Fruit fly (Drosophila melanogaster): ENCODE results near the gene Lgr4.
A peak's percentile ranks its signal among the peaks of the same experiment; 100 is the strongest.

Lgr4 gene

DNA sequence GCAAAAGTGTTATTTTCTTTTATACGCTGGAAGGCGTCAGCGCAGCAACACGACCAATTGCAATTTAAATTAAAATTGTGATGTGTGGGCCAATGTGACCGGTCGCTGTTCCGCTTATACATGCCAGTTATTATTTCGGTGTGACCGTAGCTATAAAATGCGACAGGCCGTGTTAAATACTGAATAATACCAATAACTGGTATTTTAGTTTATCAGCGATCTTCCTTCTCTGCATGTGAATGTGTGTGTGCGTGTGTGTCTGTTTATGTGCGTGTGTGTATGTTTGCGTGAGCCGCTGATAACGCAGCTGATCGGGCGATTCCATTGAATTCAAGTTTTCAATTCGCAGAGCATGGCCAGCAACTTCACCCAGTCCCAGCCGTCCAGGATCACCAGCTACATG is 60.2 kb downstream of the Lgr4 start, which contains the start of the genes CG32638, CG15717 and MFS10 (continued):
- TF ChIP-seq emc (GFP tag; optimal IDR thresholded peaks at IDR 0.05) = no peak
- TF ChIP-seq CG2712 (tag; optimal IDR thresholded peaks at IDR 0.05) = peak; percentile 33
- TF ChIP-seq CG16863 (GFP tag; optimal IDR thresholded peaks at IDR 0.05) = peak; percentile 11
- TF ChIP-seq nom (GFP tag; optimal IDR thresholded peaks at IDR 0.05) = peak; percentile 20
- TF ChIP-seq phol (tag; optimal IDR thresholded peaks at IDR 0.05) = peak; percentile 28
- TF ChIP-seq CG1024 (GFP tag; IDR thresholded peaks at IDR 0.05) = no peak
- TF ChIP-seq CG5953 (GFP tag; IDR thresholded peaks at IDR 0.05) = no peak
- TF ChIP-seq vfl (GFP tag; optimal IDR thresholded peaks at IDR 0.05) = no peak
- TF ChIP-seq CG12744 (GFP tag; optimal IDR thresholded peaks at IDR 0.05) = no peak
- no peak for TF ChIP-seq CG43689 (GFP tag; IDR thresholded peaks at IDR 0.05)
- peak; percentile 45 for TF ChIP-seq CrebB (tag; optimal IDR thresholded peaks at IDR 0.05)
- peak; percentile 50 for TF ChIP-seq nmo (GFP tag; optimal IDR thresholded peaks at IDR 0.05)
- peak; percentile 90; the same call in 2 of the 4 replicates for TF ChIP-seq chinmo (GFP tag; IDR thresholded peaks at IDR 0.05; ENCODE audit: partially characterized antibody)
- TF ChIP-seq CG8290 (GFP tag; optimal IDR thresholded peaks at IDR 0.05) = peak; percentile 17
- TF ChIP-seq CG8290 (tag; optimal IDR thresholded peaks at IDR 0.05) = peak in 1 of 2 experiments; percentile 86
- no peak for TF ChIP-seq Dip2 (GFP tag; IDR thresholded peaks at IDR 0.05)
- no peak for TF ChIP-seq ems (GFP tag; optimal IDR thresholded peaks at IDR 0.05)
- peak; percentile 59 for TF ChIP-seq sd (tag; optimal IDR thresholded peaks at IDR 0.05)
- TF ChIP-seq CG34422 (GFP tag; IDR thresholded peaks at IDR 0.05) = peak; percentile 55; the same call in 1 of the 3 replicates
- peak in 1 of 2 experiments; percentile 6 for TF ChIP-seq dpn (GFP tag; optimal IDR thresholded peaks at IDR 0.05)
- peak; percentile 23 for TF ChIP-seq ERR (GFP tag; optimal IDR thresholded peaks at IDR 0.05)
- TF ChIP-seq gsb-n (tag; optimal IDR thresholded peaks at IDR 0.05) = no peak
- peak; percentile 70 for TF ChIP-seq ci (GFP tag; IDR thresholded peaks at IDR 0.05)
- peak; percentile 37 for TF ChIP-seq CG14710 (tag; optimal IDR thresholded peaks at IDR 0.05)
- peak; percentile 70 for TF ChIP-seq abd-A (tag; optimal IDR thresholded peaks at IDR 0.05)
- TF ChIP-seq CG11456 (GFP tag; IDR thresholded peaks at IDR 0.05) = no peak
- no peak for TF ChIP-seq CG5245 (GFP tag; optimal IDR thresholded peaks at IDR 0.05)
- TF ChIP-seq cad (GFP tag; optimal IDR thresholded peaks at IDR 0.05) = no peak
- TF ChIP-seq Rfx (GFP tag; IDR thresholded peaks at IDR 0.05) = peak; percentile 40; the same call in 1 of the 2 replicates
- TF ChIP-seq YL-1 (GFP tag; optimal IDR thresholded peaks at IDR 0.05) = peak; percentile 9
- TF ChIP-seq pho (GFP tag; optimal IDR thresholded peaks at IDR 0.05) = no peak
- no peak for TF ChIP-seq CG9817 (tag; optimal IDR thresholded peaks at IDR 0.05)
- peak; percentile 43; the same call in 1 of the 2 replicates for TF ChIP-seq Bgb (GFP tag; IDR thresholded peaks at IDR 0.05; ENCODE audit: partially characterized antibody)
- TF ChIP-seq org-1 (GFP tag; optimal IDR thresholded peaks at IDR 0.05) = no peak
- TF ChIP-seq gro (GFP tag; optimal IDR thresholded peaks at IDR 0.05) = peak; percentile 35
- no peak for TF ChIP-seq CG17328 (GFP tag; IDR thresholded peaks at IDR 0.05)
- TF ChIP-seq btn (GFP tag; optimal IDR thresholded peaks at IDR 0.05) = no peak
- TF ChIP-seq Ravus (GFP tag; IDR thresholded peaks at IDR 0.05) = no peak
- no peak for TF ChIP-seq CG1233 (GFP tag; optimal IDR thresholded peaks at IDR 0.05)
- TF ChIP-seq Doc2 (GFP tag; IDR thresholded peaks at IDR 0.05) = no peak
- TF ChIP-seq CG12155 (GFP tag; optimal IDR thresholded peaks at IDR 0.05) = peak; percentile 13
- no peak for TF ChIP-seq CG10321 (GFP tag; IDR thresholded peaks at IDR 0.05)
- no peak for TF ChIP-seq eve (GFP tag; optimal IDR thresholded peaks at IDR 0.05)
- peak; percentile 73 for TF ChIP-seq scrt (GFP tag; optimal IDR thresholded peaks at IDR 0.05)
- TF ChIP-seq Hr3 (GFP tag; optimal IDR thresholded peaks at IDR 0.05) = no peak
- no peak for TF ChIP-seq crc (GFP tag; optimal IDR thresholded peaks at IDR 0.05)
- TF ChIP-seq bigmax (GFP tag; optimal IDR thresholded peaks at IDR 0.05) = peak; percentile 88
- TF ChIP-seq sob (GFP tag; IDR thresholded peaks at IDR 0.05) = peak; percentile 33; the same call in 1 of the 2 replicates
- peak; percentile 68 for TF ChIP-seq Opbp (GFP tag; IDR thresholded peaks at IDR 0.05; ENCODE audit: partially characterized antibody)
- TF ChIP-seq HLH3B (GFP tag; IDR thresholded peaks at IDR 0.05) = no peak
- no peak for TF ChIP-seq CG1832 (GFP tag; optimal IDR thresholded peaks at IDR 0.05)
- TF ChIP-seq amos (GFP tag; IDR thresholded peaks at IDR 0.05; ENCODE audit: partially characterized antibody) = peak; percentile 52

Measured in whole organism, embryonic.